Fruit fly (Drosophila melanogaster): Measurements from ENCODE around the gene acj6.

The acj6 gene

dm6 chrX:15379014-15379491 is at the start of gene acj6:
Gene acj6, minus strand, starts transcription at chrX:15379064.
- TF ChIP-seq noc (tag; optimal IDR thresholded peaks at IDR 0.05): no peak

dm6 chrX:15406811-15407210 is 27.9 kb upstream of the acj6 start:
- no peak for TF ChIP-seq noc (tag; optimal IDR thresholded peaks at IDR 0.05)

dm6 chrX:15401861-15402260 is 23.0 kb upstream of the acj6 start:
- TF ChIP-seq noc (tag; optimal IDR thresholded peaks at IDR 0.05): no peak

dm6 chrX:15387344-15387743 is 8.5 kb upstream of the acj6 start:
- TF ChIP-seq noc (tag; optimal IDR thresholded peaks at IDR 0.05): no peak

dm6 chrX:15385176-15386056 is 6.6 kb upstream of the acj6 start, which contains the start of gene CG9164:
Gene CG9164, minus strand, starts transcription at chrX:15385441.
- no peak for TF ChIP-seq noc (tag; optimal IDR thresholded peaks at IDR 0.05)

- TF ChIP-seq noc (tag; optimal IDR thresholded peaks at IDR 0.05): no peak
These were observed 4.9 kb upstream of the acj6 start for dm6 chrX:15383513-15384373.

dm6 chrX:15380207-15380606 is 1.3 kb upstream of the acj6 start:
- no peak for TF ChIP-seq noc (tag; optimal IDR thresholded peaks at IDR 0.05)

dm6 chrX:15370103-15370502 is 8.8 kb downstream of the acj6 start:
- no peak for TF ChIP-seq noc (tag; optimal IDR thresholded peaks at IDR 0.05)

- no peak for TF ChIP-seq noc (tag; optimal IDR thresholded peaks at IDR 0.05)
These were observed 14.4 kb downstream of the acj6 start for dm6 chrX:15364467-15364866.

dm6 chrX:15363649-15364048 is 15.2 kb downstream of the acj6 start:
- no peak for TF ChIP-seq noc (tag; optimal IDR thresholded peaks at IDR 0.05)

- TF ChIP-seq noc (tag; optimal IDR thresholded peaks at IDR 0.05): no peak
These were observed 17.9 kb downstream of the acj6 start, which contains the start of gene Pp1-13C for dm6 chrX:15360961-15361360. Gene Pp1-13C, minus strand, starts transcription at chrX:15361061.

- no peak for TF ChIP-seq noc (tag; optimal IDR thresholded peaks at IDR 0.05)
These were observed 22.5 kb downstream of the acj6 start for dm6 chrX:15356410-15356809.

dm6 chrX:15353654-15354053 is 25.2 kb downstream of the acj6 start:
- no peak for TF ChIP-seq noc (tag; optimal IDR thresholded peaks at IDR 0.05)

dm6 chrX:15352692-15353091 is 26.2 kb downstream of the acj6 start:
- no peak for TF ChIP-seq noc (tag; optimal IDR thresholded peaks at IDR 0.05)

- TF ChIP-seq noc (tag; optimal IDR thresholded peaks at IDR 0.05): no peak
These were observed 34.2 kb downstream of the acj6 start, which contains the start of the genes CG12608 and Prp5 for dm6 chrX:15344473-15345331. Gene CG12608, minus strand, starts transcription at chrX:15344625. Gene Prp5, plus strand, starts transcription at chrX:15345169.

Measured in whole organism, larva.